Worm (Caenorhabditis elegans) whole organism, young adult: ENCODE data around the gene T24A6.20.

Source experiments
- B0035.1 ChIP-seq: sonication (generic microtip); optimal IDR thresholded peaks from 2 replicates; lab custom pipeline; 2016; ENCODE audit warnings: missing genetic modification characterization, mild to moderate bottlenecking, missing compliant biosample characterization, missing genotype, missing genetic modification reagents
- B0336.3 ChIP-seq: fragments of 200-800 bp; sonication (Bioruptor generic); IDR thresholded peaks from 2 replicates; pipeline ENCODE4 v1.3.6; 2022; ENCODE audit warnings: missing genetic modification characterization, missing compliant biosample characterization
- C17E4.6 ChIP-seq: fragments of 200-800 bp; sonication (Bioruptor generic); IDR thresholded peaks from 2 replicates; pipeline ENCODE4 v1.3.6; 2022; ENCODE audit warnings: missing genetic modification reagents, missing genetic modification characterization, missing compliant biosample characterization
- F23B12.7 ChIP-seq: sonication (generic microtip); optimal IDR thresholded peaks from 2 replicates; lab custom pipeline; 2017; ENCODE audit warnings: missing genetic modification characterization, mild to moderate bottlenecking, missing compliant biosample characterization, antibody characterized with exemption, moderate library complexity; ENCODE audit not compliant: insufficient read depth
- F33H1.4 ChIP-seq: fragments of 200-800 bp; sonication (Bioruptor generic); IDR thresholded peaks from 2 replicates; pipeline ENCODE4 v1.3.6; 2022; ENCODE audit warnings: missing genetic modification reagents, missing genetic modification characterization, missing compliant biosample characterization
- F39B2.1 ChIP-seq: fragments of 200-800 bp; sonication (Bioruptor generic); IDR thresholded peaks from 2 replicates; pipeline ENCODE4 v1.3.6; 2022; ENCODE audit warnings: missing genetic modification reagents, missing genetic modification characterization, missing compliant biosample characterization
- F52B5.7 ChIP-seq: sonication (generic microtip); optimal IDR thresholded peaks from 2 replicates; lab custom pipeline; 2016; ENCODE audit warnings: mild to moderate bottlenecking, missing genetic modification characterization, missing compliant biosample characterization
- F55B11.4 ChIP-seq: sonication (generic microtip); optimal IDR thresholded peaks from 2 replicates; lab custom pipeline; 2016; ENCODE audit warnings: missing compliant biosample characterization, missing genetic modification characterization, borderline replicate concordance; ENCODE audit not compliant: insufficient read depth
- Y53F4B.3 ChIP-seq: fragments of 200-800 bp; sonication (Bioruptor generic); IDR thresholded peaks from 2 replicates; pipeline ENCODE4 v1.3.6; 2022; ENCODE audit warnings: missing genetic modification reagents, missing genetic modification characterization, missing compliant biosample characterization
- ZK185.1 ChIP-seq: sonication (generic microtip); optimal IDR thresholded peaks from 2 replicates; lab custom pipeline; 2016; ENCODE audit warnings: mild to moderate bottlenecking, missing genetic modification characterization, missing compliant biosample characterization; ENCODE audit not compliant: poor library complexity, severe bottlenecking
- aptf-2 ChIP-seq: fragments of 200-800 bp; sonication (Bioruptor generic); conservative IDR thresholded peaks from 2 replicates; pipeline ENCODE4 v1.3.6; 2022; ENCODE audit warnings: missing genetic modification reagents, missing genetic modification characterization, missing compliant biosample characterization
- attf-5 ChIP-seq: fragments of 200-800 bp; sonication (Bioruptor generic); optimal IDR thresholded peaks from 2 replicates; lab custom pipeline; 2018; ENCODE audit warnings: mild to moderate bottlenecking, missing genetic modification characterization, missing compliant biosample characterization
- attf-6 ChIP-seq: fragments of 200-800 bp; sonication (Bioruptor generic); IDR thresholded peaks from 2 replicates; pipeline ENCODE4 v1.3.6; 2022; ENCODE audit warnings: missing genetic modification reagents, missing genetic modification characterization, missing compliant biosample characterization
- bed-1 ChIP-seq: fragments of 200-800 bp; sonication (Bioruptor generic); IDR thresholded peaks from 2 replicates; pipeline ENCODE4 v1.3.6; 2022; ENCODE audit warnings: missing genetic modification reagents, missing genetic modification characterization, missing compliant biosample characterization
- cebp-1 ChIP-seq, 2 experiments: fragments of 200-800 bp in 1 of 2; sonication (Bioruptor generic) in 1 of 2; sonication (generic microtip) in 1 of 2; IDR thresholded peaks in 1 of 2; optimal IDR thresholded peaks in 1 of 2; 2 replicates each; pipeline versions ENCODE4 v1.3.6 to Lab custom; 2017 to 2022; ENCODE audit warnings: missing compliant biosample characterization in 2 of 2, missing genetic modification characterization in 2 of 2, mild to moderate bottlenecking in 1 of 2, missing genetic modification reagents in 1 of 2, moderate library complexity in 1 of 2
- ceh-40 ChIP-seq: fragments of 200-800 bp; sonication (Bioruptor generic); IDR thresholded peaks from 2 replicates; pipeline ENCODE4 v1.3.6; 2022; ENCODE audit warnings: missing genetic modification characterization, missing compliant biosample characterization
- ceh-58 ChIP-seq: fragments of 200-800 bp; sonication (Bioruptor generic); IDR thresholded peaks from 2 replicates; pipeline ENCODE4 v1.3.6; 2022; ENCODE audit warnings: missing genetic modification characterization, missing compliant biosample characterization
- chd-7 ChIP-seq: sonication (generic microtip); optimal IDR thresholded peaks from 2 replicates; lab custom pipeline; 2016; ENCODE audit warnings: mild to moderate bottlenecking, missing genetic modification characterization, moderate library complexity, missing compliant biosample characterization
- die-1 ChIP-seq: sonication (generic microtip); optimal IDR thresholded peaks from 2 replicates; lab custom pipeline; 2016; ENCODE audit warnings: missing genotype, mild to moderate bottlenecking, missing genetic modification characterization, missing compliant biosample characterization
- dox-1 ChIP-seq: fragments of 200-800 bp; sonication (Bioruptor generic); IDR thresholded peaks from 2 replicates; pipeline ENCODE4 v1.3.6; 2022; ENCODE audit warnings: missing genetic modification reagents, missing genetic modification characterization, missing compliant biosample characterization
- efl-1 ChIP-seq: fragments of 150-350 bp; optimal IDR thresholded peaks from 2 replicates; lab custom pipeline; 2014; ENCODE audit warnings: missing biosample characterization, missing genetic modification reagents, missing genetic modification characterization
- egl-18 ChIP-seq: fragments of 200-800 bp; sonication (Bioruptor generic); IDR thresholded peaks from 2 replicates; pipeline ENCODE4 v1.3.6; 2022; ENCODE audit warnings: missing genetic modification reagents, missing genetic modification characterization, missing compliant biosample characterization
- hlh-12 ChIP-seq: sonication (generic microtip); optimal IDR thresholded peaks from 2 replicates; lab custom pipeline; 2016; ENCODE audit warnings: missing genetic modification characterization, missing compliant biosample characterization
- hlh-26 ChIP-seq: fragments of 200-800 bp; sonication (Bioruptor generic); conservative IDR thresholded peaks from 2 replicates; pipeline ENCODE4 v1.3.6; 2022; ENCODE audit warnings: missing genetic modification reagents, missing genetic modification characterization, missing compliant biosample characterization
- hmg-1.2 ChIP-seq: fragments of 200-800 bp; sonication (Bioruptor generic); IDR thresholded peaks from 2 replicates; pipeline ENCODE4 v1.3.6; 2022; ENCODE audit warnings: missing genetic modification reagents, missing genetic modification characterization, missing compliant biosample characterization
- hrde-1 ChIP-seq: sonication (generic microtip); optimal IDR thresholded peaks from 2 replicates; lab custom pipeline; 2016; ENCODE audit warnings: missing genetic modification characterization, mild to moderate bottlenecking, missing compliant biosample characterization, moderate library complexity, missing genotype, missing genetic modification reagents, borderline replicate concordance
- lin-40 ChIP-seq: sonication (generic microtip); optimal IDR thresholded peaks from 2 replicates; lab custom pipeline; 2016; ENCODE audit warnings: missing genetic modification characterization, mild to moderate bottlenecking, missing compliant biosample characterization, missing genotype, missing genetic modification reagents
- lin-54 ChIP-seq: fragments of 200-800 bp; sonication (Bioruptor generic); optimal IDR thresholded peaks from 2 replicates; lab custom pipeline; 2018; ENCODE audit warnings: mild to moderate bottlenecking, missing genetic modification characterization, missing compliant biosample characterization
- lir-1 ChIP-seq: fragments of 200-800 bp; sonication (Bioruptor generic); conservative IDR thresholded peaks from 2 replicates; pipeline ENCODE4 v1.3.6; 2022; ENCODE audit warnings: missing genetic modification reagents, missing genetic modification characterization, missing compliant biosample characterization
- lsl-1 ChIP-seq: fragments of 200-800 bp; sonication (Bioruptor generic); optimal IDR thresholded peaks from 2 replicates; lab custom pipeline; 2018; ENCODE audit warnings: mild to moderate bottlenecking, missing genetic modification characterization, moderate library complexity, missing compliant biosample characterization
- madf-6 ChIP-seq: fragments of 200-800 bp; sonication (Bioruptor generic); IDR thresholded peaks from 2 replicates; pipeline ENCODE4 v1.3.6; 2022; ENCODE audit warnings: missing genetic modification reagents, missing genetic modification characterization, missing compliant biosample characterization
- nfyb-1 ChIP-seq: fragments of 200-800 bp; sonication (Bioruptor generic); IDR thresholded peaks from 2 replicates; pipeline ENCODE4 v1.3.6; 2022; ENCODE audit warnings: missing genetic modification reagents, missing genetic modification characterization, missing compliant biosample characterization
- nhr-80 ChIP-seq: sonication (generic microtip); optimal IDR thresholded peaks from 2 replicates; lab custom pipeline; 2016; ENCODE audit warnings: missing genetic modification characterization, missing compliant biosample characterization
- nhr-90 ChIP-seq: sonication (generic microtip); optimal IDR thresholded peaks from 2 replicates; lab custom pipeline; 2016; ENCODE audit warnings: missing genotype, mild to moderate bottlenecking, missing genetic modification characterization, missing compliant biosample characterization
- pbrm-1 ChIP-seq: fragments of 200-800 bp; sonication (Bioruptor generic); IDR thresholded peaks from 2 replicates; pipeline ENCODE4 v1.3.6; 2022; ENCODE audit warnings: missing genetic modification reagents, missing genetic modification characterization, missing compliant biosample characterization
- rcor-1 ChIP-seq: fragments of 200-800 bp; sonication (Bioruptor generic); IDR thresholded peaks from 2 replicates; pipeline ENCODE4 v1.3.6; 2022; ENCODE audit warnings: missing genetic modification reagents, missing genetic modification characterization, missing compliant biosample characterization
- rec-8 ChIP-seq, 2 experiments: sonication (generic microtip); optimal IDR thresholded peaks; 2 replicates each; lab custom pipeline; 2016; ENCODE audit warnings: mild to moderate bottlenecking in 2 of 2, missing genetic modification characterization in 2 of 2, missing genetic modification reagents in 2 of 2, missing genotype in 2 of 2, missing biosample characterization in 1 of 2, missing compliant biosample characterization in 1 of 2, moderate library complexity in 1 of 2
- repo-1 ChIP-seq: sonication (generic microtip); optimal IDR thresholded peaks from 2 replicates; lab custom pipeline; 2017; ENCODE audit warnings: mild to moderate bottlenecking, missing genetic modification characterization, missing compliant biosample characterization
- sdz-38 ChIP-seq: sonication (generic microtip); optimal IDR thresholded peaks from 2 replicates; lab custom pipeline; 2016; ENCODE audit warnings: missing genotype, missing genetic modification characterization, missing compliant biosample characterization
- snpc-4 ChIP-seq, 5 experiments: fragments of 150-350 bp in 1 of 5; sonication (generic microtip) in 4 of 5; optimal IDR thresholded peaks; 2 replicates each; lab custom pipeline; 2014 to 2018; ENCODE audit warnings: missing genetic modification characterization in 5 of 5, missing biosample characterization in 3 of 5, antibody characterized with exemption in 2 of 5, mild to moderate bottlenecking in 2 of 5, missing compliant biosample characterization in 2 of 5, missing genotype in 2 of 5, moderate library complexity in 2 of 5, missing genetic modification reagents in 1 of 5
- tbp1 ChIP-seq: fragments of 200-800 bp; sonication (Bioruptor generic); optimal IDR thresholded peaks from 2 replicates; lab custom pipeline; 2018; ENCODE audit warnings: mild to moderate bottlenecking, missing genetic modification characterization, missing compliant biosample characterization
- tlf-1 ChIP-seq: fragments of 200-800 bp; sonication (Bioruptor generic); optimal IDR thresholded peaks from 2 replicates; lab custom pipeline; 2018; ENCODE audit warnings: mild to moderate bottlenecking, missing genetic modification characterization, missing compliant biosample characterization
- xnd-1 ChIP-seq: sonication (generic microtip); optimal IDR thresholded peaks from 2 replicates; lab custom pipeline; 2016; ENCODE audit warnings: missing genotype, missing genetic modification reagents, missing genetic modification characterization, missing compliant biosample characterization
- ztf-22 ChIP-seq: fragments of 200-800 bp; sonication (Bioruptor generic); optimal IDR thresholded peaks from 2 replicates; lab custom pipeline; 2018; ENCODE audit warnings: mild to moderate bottlenecking, missing genetic modification characterization, moderate library complexity, missing compliant biosample characterization

Gene T24A6.20

DNA sequence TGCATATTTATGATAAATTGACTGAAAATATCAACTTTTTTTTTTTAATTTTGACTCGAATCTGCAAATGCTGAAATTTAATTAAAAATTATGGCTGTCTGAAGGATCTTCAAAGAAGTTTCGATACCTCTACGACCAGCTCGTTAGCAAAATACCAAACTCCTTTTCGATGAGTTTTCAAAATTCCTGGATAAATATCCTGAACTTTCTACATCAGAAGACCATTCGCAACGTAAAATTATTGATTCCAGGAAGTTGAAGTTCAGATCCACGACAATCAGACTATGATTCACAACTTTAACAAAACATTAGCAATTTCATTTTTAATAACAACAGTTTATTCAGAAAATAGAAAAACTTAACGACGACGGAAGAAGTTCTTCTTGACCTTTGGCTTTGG is 32.1 kb downstream of the T24A6.20 start (continued):
- TF ChIP-seq lir-1 (GFP tag; lab: Robert Waterston, UW) = no peak
- TF ChIP-seq ztf-22 (GFP tag; lab: Kevin White, UChicago) = no peak
- TF ChIP-seq egl-18 (GFP tag; lab: Robert Waterston, UW) = no peak
- TF ChIP-seq pbrm-1 (GFP tag; lab: Robert Waterston, UW) = peak; percentile 51
- no peak for TF ChIP-seq F23B12.7
- peak; percentile 9 for TF ChIP-seq F52B5.7 (tag; lab: Kevin White, UChicago)
- no peak for TF ChIP-seq nhr-90 (tag; lab: Kevin White, UChicago)
- TF ChIP-seq efl-1 (GFP tag; lab: Kevin White, UChicago) = peak; percentile 52
- TF ChIP-seq tlf-1 (GFP tag; lab: Kevin White, UChicago) = peak; percentile 73

DNA sequence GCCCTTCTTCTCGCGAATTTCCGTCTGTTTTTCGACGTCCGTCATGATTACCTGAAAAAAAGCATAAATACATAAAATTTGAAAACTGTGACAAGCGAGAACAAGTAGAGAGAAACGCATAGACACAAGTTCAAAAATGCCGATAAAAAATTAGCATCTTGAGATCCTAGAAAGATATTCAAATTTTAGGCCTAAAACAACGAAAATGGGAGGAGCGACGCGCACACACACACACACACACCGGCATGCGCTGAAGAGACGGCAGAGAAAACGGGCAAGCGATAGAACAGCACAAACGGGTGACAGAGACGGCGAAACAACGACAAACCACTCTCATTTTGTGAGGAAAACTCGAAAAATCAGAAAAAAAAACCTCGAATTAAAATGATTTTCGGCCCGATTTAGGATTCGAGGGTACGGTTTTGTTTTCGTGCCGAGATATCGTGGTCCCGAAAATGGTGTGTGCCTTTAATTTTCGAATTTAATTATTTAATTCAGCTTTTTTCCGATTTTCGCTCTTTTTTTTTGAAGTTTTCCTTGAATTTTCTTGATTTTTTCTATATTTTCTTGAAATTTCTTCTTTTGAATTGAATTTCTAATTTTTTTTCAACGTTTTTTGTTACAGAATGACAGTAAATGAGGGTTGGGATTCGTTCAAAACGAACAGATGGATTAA is 33.2 kb downstream of the T24A6.20 start, which contains the start of the genes rpl-11.1 and T22F3.2:
rpl-11.1 (minus strand) TSS at position 51 of the 676 bp plus-strand sequence.
T22F3.2 (plus strand) TSS at position 626 of the 676 bp plus-strand sequence.
- TF ChIP-seq B0336.3 (GFP tag; lab: Robert Waterston, UW) = no peak
- no peak for TF ChIP-seq F39B2.1
- TF ChIP-seq attf-6 = no peak
- TF ChIP-seq madf-6 (GFP tag; lab: Robert Waterston, UW) = peak; percentile 9; the same call in 1 of the 2 replicates
- TF ChIP-seq nfyb-1 (GFP tag; lab: Robert Waterston, UW) = 0 out of 2 replicates have a peak, but pooled peaks have one; percentile 17
- TF ChIP-seq Y53F4B.3 (GFP tag; lab: Robert Waterston, UW) = no peak
- TF ChIP-seq lin-54 (GFP tag; lab: Kevin White, UChicago) = no peak
- no peak for TF ChIP-seq B0035.1
- no peak for TF ChIP-seq C17E4.6 (GFP tag; lab: Robert Waterston, UW)
- TF ChIP-seq repo-1 = no peak
- TF ChIP-seq snpc-4 (GFP tag; optimal IDR thresholded peaks at IDR 0.05; lab: Kevin White, UChicago) = no peak
- no peak for TF ChIP-seq snpc-4 (tag; optimal IDR thresholded peaks at IDR 0.05; lab: Kevin White, UChicago)
- TF ChIP-seq rec-8 (tag; optimal IDR thresholded peaks at IDR 0.05; lab: Kevin White, UChicago) = no peak
- no peak for TF ChIP-seq F55B11.4 (tag; lab: Kevin White, UChicago)
- TF ChIP-seq ceh-58 (GFP tag; lab: Robert Waterston, UW) = no peak
- peak; percentile 19; the same call in 1 of the 2 replicates for TF ChIP-seq F33H1.4 (GFP tag; lab: Robert Waterston, UW)
- TF ChIP-seq efl-1 (GFP tag; lab: Kevin White, UChicago) = no peak
- TF ChIP-seq hmg-1.2 (GFP tag; lab: Robert Waterston, UW) = peak; percentile 91
- no peak for TF ChIP-seq hrde-1 (tag; lab: Kevin White, UChicago)
- no peak for TF ChIP-seq cebp-1 (GFP tag; IDR thresholded peaks at IDR 0.05; lab: Robert Waterston, UW)
- peak; percentile 23 for TF ChIP-seq cebp-1 (tag; optimal IDR thresholded peaks at IDR 0.05; lab: Kevin White, UChicago)
- no peak for TF ChIP-seq die-1 (tag; lab: Kevin White, UChicago)
- TF ChIP-seq ZK185.1 (tag; lab: Kevin White, UChicago) = no peak
- no peak for TF ChIP-seq hlh-26 (GFP tag; lab: Robert Waterston, UW)
- TF ChIP-seq aptf-2 (GFP tag; lab: Robert Waterston, UW) = no peak
- TF ChIP-seq lsl-1 (GFP tag; lab: Kevin White, UChicago) = peak; percentile 47
- no peak for TF ChIP-seq rcor-1 (GFP tag; lab: Robert Waterston, UW)
- TF ChIP-seq nhr-80 (tag; lab: Kevin White, UChicago) = no peak
- TF ChIP-seq dox-1 (GFP tag; lab: Robert Waterston, UW) = no peak
- TF ChIP-seq bed-1 = no peak
- TF ChIP-seq tbp1 (GFP tag; lab: Kevin White, UChicago) = no peak
- no peak for TF ChIP-seq chd-7 (tag; lab: Kevin White, UChicago)
- peak; percentile 41 for TF ChIP-seq attf-5 (GFP tag; lab: Kevin White, UChicago)
- TF ChIP-seq xnd-1 (tag; lab: Kevin White, UChicago) = no peak
- TF ChIP-seq F52B5.7 (tag; lab: Kevin White, UChicago) = no peak
- TF ChIP-seq sdz-38 (tag; lab: Kevin White, UChicago) = no peak
- no peak for TF ChIP-seq hlh-12 (tag; lab: Kevin White, UChicago)
- no peak for TF ChIP-seq ceh-40 (GFP tag; lab: Robert Waterston, UW)
- TF ChIP-seq lin-40 (tag; lab: Kevin White, UChicago) = no peak
